Worm (Caenorhabditis elegans): Measurements from ENCODE around the gene far-3.
A peak's percentile ranks its signal among the peaks of the same experiment; 100 is the strongest.

Gene far-3

ce11 chrV:12964076-12964475 is 33.2 kb downstream of the far-3 start, which contains the start of gene srd-35:
Gene srd-35 (plus strand): TSS chrV:12964376.
- TF ChIP-seq ceh-82 (tag; optimal IDR thresholded peaks at IDR 0.05) = no peak
- no peak for TF ChIP-seq nhr-76 (tag; optimal IDR thresholded peaks at IDR 0.05)
- no peak for TF ChIP-seq nhr-28 (tag; optimal IDR thresholded peaks at IDR 0.05)
- no peak for TF ChIP-seq elt-2 (tag; optimal IDR thresholded peaks at IDR 0.05)
- no peak for TF ChIP-seq egl-5 (tag; optimal IDR thresholded peaks at IDR 0.05)
- no peak for TF ChIP-seq ceh-9 (tag; optimal IDR thresholded peaks at IDR 0.05)
- TF ChIP-seq fkh-10 (GFP tag; optimal IDR thresholded peaks at IDR 0.05) = no peak
- TF ChIP-seq hmg-11 (tag; optimal IDR thresholded peaks at IDR 0.05) = no peak
- no peak for TF ChIP-seq nhr-77 (tag; optimal IDR thresholded peaks at IDR 0.05)
- TF ChIP-seq pha-4 (tag; optimal IDR thresholded peaks at IDR 0.05) = no peak
- TF ChIP-seq aly-2 (tag; optimal IDR thresholded peaks at IDR 0.05) = no peak
- TF ChIP-seq sea-2 (GFP tag; optimal IDR thresholded peaks at IDR 0.05) = no peak
- TF ChIP-seq ztf-4 (tag; optimal IDR thresholded peaks at IDR 0.05) = no peak

- TF ChIP-seq ama-1 (optimal IDR thresholded peaks at IDR 0.05) (no peak), lsy-12 (tag; optimal IDR thresholded peaks at IDR 0.05) (no peak), elt-2 (tag; optimal IDR thresholded peaks at IDR 0.05) (peak; percentile 37), pqm-1 (tag; optimal IDR thresholded peaks at IDR 0.05) (no peak), tbx-2 (tag; optimal IDR thresholded peaks at IDR 0.05) (no peak), ceh-9 (tag; optimal IDR thresholded peaks at IDR 0.05) (no peak), nhr-43 (tag; optimal IDR thresholded peaks at IDR 0.05; ENCODE audit: poor library complexity, severe bottlenecking) (no peak), nhr-237 (tag; optimal IDR thresholded peaks at IDR 0.05) (no peak), pha-4 (tag; optimal IDR thresholded peaks at IDR 0.05) (peak; percentile 55), unc-39 (tag; optimal IDR thresholded peaks at IDR 0.05) (no peak), ztf-4 (tag; optimal IDR thresholded peaks at IDR 0.05) (no peak), egl-5 (tag; optimal IDR thresholded peaks at IDR 0.05) (no peak)
Observed at ce11 chrV:12963192-12963591, 34.1 kb downstream of the far-3 start, which contains the start of gene hrg-9. Gene hrg-9 (minus strand): TSS chrV:12963343.

- TF ChIP-seq elt-3 (tag; optimal IDR thresholded peaks at IDR 0.05) (no peak), fos-1 (tag; optimal IDR thresholded peaks at IDR 0.05) (no peak), elt-1 (tag; optimal IDR thresholded peaks at IDR 0.05) (no peak), nhr-11 (tag; optimal IDR thresholded peaks at IDR 0.05) (no peak), mdl-1 (tag; optimal IDR thresholded peaks at IDR 0.05) (no peak), eor-1 (tag; optimal IDR thresholded peaks at IDR 0.05) (no peak), snpc-4 (tag; optimal IDR thresholded peaks at IDR 0.05) (no peak), nhr-23 (tag; optimal IDR thresholded peaks at IDR 0.05) (peak; percentile 21), skn-1 (tag; optimal IDR thresholded peaks at IDR 0.05) (no peak), daf-12 (tag; optimal IDR thresholded peaks at IDR 0.05) (no peak), nhr-77 (tag; optimal IDR thresholded peaks at IDR 0.05) (no peak), nhr-237 (tag; optimal IDR thresholded peaks at IDR 0.05) (no peak), unc-62 (GFP tag; optimal IDR thresholded peaks at IDR 0.05) (no peak), nfya-1 (tag; optimal IDR thresholded peaks at IDR 0.05; ENCODE audit: insufficient read depth) (no peak), fkh-10 (GFP tag; optimal IDR thresholded peaks at IDR 0.05) (no peak), nhr-25 (tag; optimal IDR thresholded peaks at IDR 0.05) (peak; percentile 57), ceh-28 (tag; optimal IDR thresholded peaks at IDR 0.05) (no peak), nhr-43 (tag; optimal IDR thresholded peaks at IDR 0.05; ENCODE audit: poor library complexity, severe bottlenecking) (no peak)
Observed at ce11 chrV:12961085-12961560, 36.2 kb downstream of the far-3 start, which contains the start of gene mpst-7. Gene mpst-7 (minus strand): TSS chrV:12961135.

- TF ChIP-seq fkh-2 (tag; optimal IDR thresholded peaks at IDR 0.05) = no peak
- no peak for TF ChIP-seq elt-3 (tag; optimal IDR thresholded peaks at IDR 0.05)
- no peak for TF ChIP-seq snpc-4 (tag; optimal IDR thresholded peaks at IDR 0.05)
- TF ChIP-seq R02D3.7 (tag; optimal IDR thresholded peaks at IDR 0.05) = no peak
- TF ChIP-seq unc-62 (GFP tag; optimal IDR thresholded peaks at IDR 0.05) = no peak
- TF ChIP-seq fos-1 (tag; optimal IDR thresholded peaks at IDR 0.05) = no peak
Observed at ce11 chrV:12954261-12954660, 43.1 kb downstream of the far-3 start.
